Fruit fly (Drosophila melanogaster) whole organism, adult: ENCODE results near the gene CG3448.

Source experiments
- CG11617 ChIP-seq: fragments of 200-800 bp; sonication (Bioruptor generic); optimal IDR thresholded peaks from 2 replicates; lab custom pipeline; 2017; ENCODE audit warnings: mild to moderate bottlenecking, missing biosample characterization, missing genetic modification reagents, missing genetic modification characterization
- CG12768 ChIP-seq: fragments of 200-800 bp; sonication (Bioruptor generic); optimal IDR thresholded peaks from 2 replicates; lab custom pipeline; 2017; ENCODE audit warnings: missing biosample characterization, missing genetic modification characterization, mild to moderate bottlenecking, moderate library complexity, missing genetic modification reagents
- CG14711 ChIP-seq: fragments of 200-800 bp; sonication (Bioruptor generic); optimal IDR thresholded peaks from 2 replicates; lab custom pipeline; 2018; ENCODE audit warnings: missing biosample characterization, mild to moderate bottlenecking, missing genetic modification characterization, moderate library complexity
- CG1620 ChIP-seq: fragments of 200-800 bp; sonication (Bioruptor generic); optimal IDR thresholded peaks from 2 replicates; lab custom pipeline; 2016; ENCODE audit warnings: missing biosample characterization, missing genetic modification characterization
- CG33017 ChIP-seq: fragments of 200-800 bp; sonication (Bioruptor generic); optimal IDR thresholded peaks from 2 replicates; lab custom pipeline; 2018; ENCODE audit warnings: missing biosample characterization, mild to moderate bottlenecking, missing genetic modification characterization, moderate library complexity
- CG5204 ChIP-seq: fragments of 200-800 bp; sonication (Bioruptor generic); optimal IDR thresholded peaks from 2 replicates; lab custom pipeline; 2016; ENCODE audit warnings: missing biosample characterization, missing genetic modification characterization
- CG7045 ChIP-seq: fragments of 200-800 bp; sonication (Bioruptor generic); optimal IDR thresholded peaks from 2 replicates; lab custom pipeline; 2017; ENCODE audit warnings: missing biosample characterization, mild to moderate bottlenecking, missing genetic modification characterization
- CG7101 ChIP-seq: fragments of 200-800 bp; sonication (Bioruptor generic); optimal IDR thresholded peaks from 2 replicates; lab custom pipeline; 2018; ENCODE audit warnings: missing biosample characterization, mild to moderate bottlenecking, missing genetic modification characterization, moderate library complexity
- Clk ChIP-seq: fragments of 200-800 bp; sonication (Bioruptor generic); optimal IDR thresholded peaks from 2 replicates; lab custom pipeline; 2017; ENCODE audit warnings: missing biosample characterization, missing genetic modification characterization
- Crg-1 ChIP-seq: fragments of 200-800 bp; sonication (Bioruptor generic); optimal IDR thresholded peaks from 2 replicates; lab custom pipeline; 2016; ENCODE audit warnings: missing biosample characterization, missing genetic modification characterization
- Hr96 ChIP-seq: fragments of 200-800 bp; sonication (Bioruptor generic); optimal IDR thresholded peaks from 2 replicates; lab custom pipeline; 2016; ENCODE audit warnings: missing biosample characterization, missing genetic modification characterization
- Mnt ChIP-seq: fragments of 200-800 bp; sonication (Bioruptor generic); optimal IDR thresholded peaks from 2 replicates; lab custom pipeline; 2016; ENCODE audit warnings: missing biosample characterization, mild to moderate bottlenecking, missing genetic modification characterization
- bab1 ChIP-seq: fragments of 200-800 bp; sonication (Bioruptor generic); optimal IDR thresholded peaks from 3 replicates; lab custom pipeline; 2019; ENCODE audit warnings: missing biosample characterization, mild to moderate bottlenecking, missing genetic modification characterization, moderate library complexity
- cic ChIP-seq: fragments of 200-800 bp; sonication (Bioruptor generic); optimal IDR thresholded peaks from 2 replicates; lab custom pipeline; 2017; ENCODE audit warnings: missing biosample characterization, mild to moderate bottlenecking, missing genetic modification characterization, moderate library complexity
- cnc ChIP-seq, 2 experiments: fragments of >200 bp; optimal IDR thresholded peaks; 2 replicates each; lab custom pipeline; 2017
- kay ChIP-seq: fragments of 200-800 bp; sonication (Bioruptor generic); peaks from one replicate; lab custom pipeline; 2016; ENCODE audit warnings: missing biosample characterization, missing genetic modification characterization, borderline replicate concordance
- ovo ChIP-seq: fragments of 200-800 bp; sonication (Bioruptor generic); optimal IDR thresholded peaks from 2 replicates; lab custom pipeline; 2016; ENCODE audit warnings: missing biosample characterization, missing genetic modification characterization
- pad ChIP-seq: fragments of 200-800 bp; sonication (Bioruptor generic); optimal IDR thresholded peaks from 3 replicates; lab custom pipeline; 2017; ENCODE audit warnings: missing biosample characterization, missing genetic modification characterization, mild to moderate bottlenecking, moderate library complexity, missing genetic modification reagents
- tj ChIP-seq: fragments of 200-800 bp; sonication (Bioruptor generic); optimal IDR thresholded peaks from 3 replicates; lab custom pipeline; 2017; ENCODE audit warnings: missing biosample characterization, mild to moderate bottlenecking, missing genetic modification characterization, moderate library complexity
- toe ChIP-seq: fragments of 200-800 bp; sonication (Bioruptor generic); optimal IDR thresholded peaks from 2 replicates; lab custom pipeline; 2016; ENCODE audit warnings: missing biosample characterization, missing genetic modification characterization

The CG3448 gene

DNA sequence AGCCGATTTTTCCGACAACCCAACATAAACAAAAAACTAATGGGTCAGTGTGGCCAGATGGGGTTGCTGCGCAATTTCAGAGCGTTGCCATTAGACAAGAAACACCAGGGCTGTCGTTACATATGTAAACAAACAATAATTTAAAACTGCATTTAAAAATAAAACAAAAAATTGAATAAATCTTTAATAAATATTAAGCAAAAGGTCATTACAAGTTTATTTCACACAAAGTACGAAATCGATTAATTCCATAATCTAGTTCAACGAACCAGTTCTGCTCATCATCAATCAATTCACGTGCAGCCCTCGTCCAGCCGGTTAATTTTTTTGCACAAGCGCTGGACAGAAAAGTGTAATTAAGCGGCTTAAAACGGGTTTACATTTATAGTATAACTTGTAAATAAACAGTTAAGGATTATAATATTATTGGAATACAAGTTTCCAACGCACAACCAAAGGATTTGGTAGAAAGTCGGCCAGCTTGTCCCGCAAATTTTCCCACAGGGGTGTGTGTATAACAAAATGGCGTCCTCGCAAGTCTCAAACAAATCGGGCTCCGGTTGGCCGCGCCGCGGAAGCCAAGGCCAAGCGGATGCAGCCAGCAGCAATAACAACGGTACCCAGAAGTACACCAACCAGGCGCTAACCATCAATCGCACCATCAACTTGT is 40.5 kb downstream of the CG3448 start, which contains the start of the genes CG4022 and Cpsf5:
Gene CG4022 (minus strand): TSS at position 79 of the 670 bp plus-strand sequence.
Gene Cpsf5 (plus strand): TSS at position 285 of the 670 bp plus-strand sequence.
- TF ChIP-seq CG7101 (tag; lab: Kevin White, UChicago): peak; percentile 88
- peak; percentile 77 for TF ChIP-seq Crg-1 (GFP tag; lab: Kevin White, UChicago)
- peak; percentile 84 for TF ChIP-seq CG1620
- peak; percentile 80 for TF ChIP-seq bab1 (GFP tag; lab: Kevin White, UChicago)
- no peak for TF ChIP-seq cnc (optimal IDR thresholded peaks at IDR 0.05; lab: Kevin White, UChicago)
- peak; percentile 87 for TF ChIP-seq kay (GFP tag; lab: Kevin White, UChicago)
- peak; percentile 89 for TF ChIP-seq Mnt
- peak; percentile 91 for TF ChIP-seq toe (GFP tag; lab: Kevin White, UChicago)
- no peak for TF ChIP-seq Hr96 (GFP tag; lab: Kevin White, UChicago)
- TF ChIP-seq CG33017 (tag; lab: Kevin White, UChicago): peak; percentile 84
- peak; percentile 74 for TF ChIP-seq ovo (GFP tag; lab: Kevin White, UChicago)
- peak; percentile 66 for TF ChIP-seq cic (GFP tag; lab: Kevin White, UChicago)
- TF ChIP-seq tj (GFP tag; lab: Kevin White, UChicago): peak; percentile 72
- peak; percentile 61 for TF ChIP-seq pad (GFP tag; lab: Kevin White, UChicago)
- no peak for TF ChIP-seq CG5204 (GFP tag; lab: Kevin White, UChicago)
- peak; percentile 78 for TF ChIP-seq CG12768 (GFP tag; lab: Kevin White, UChicago)
- TF ChIP-seq CG11617 (GFP tag; lab: Kevin White, UChicago): peak; percentile 90
- TF ChIP-seq CG14711: peak; percentile 85
- TF ChIP-seq Clk (GFP tag; lab: Kevin White, UChicago): peak; percentile 62
- peak; percentile 83 for TF ChIP-seq CG7045

DNA sequence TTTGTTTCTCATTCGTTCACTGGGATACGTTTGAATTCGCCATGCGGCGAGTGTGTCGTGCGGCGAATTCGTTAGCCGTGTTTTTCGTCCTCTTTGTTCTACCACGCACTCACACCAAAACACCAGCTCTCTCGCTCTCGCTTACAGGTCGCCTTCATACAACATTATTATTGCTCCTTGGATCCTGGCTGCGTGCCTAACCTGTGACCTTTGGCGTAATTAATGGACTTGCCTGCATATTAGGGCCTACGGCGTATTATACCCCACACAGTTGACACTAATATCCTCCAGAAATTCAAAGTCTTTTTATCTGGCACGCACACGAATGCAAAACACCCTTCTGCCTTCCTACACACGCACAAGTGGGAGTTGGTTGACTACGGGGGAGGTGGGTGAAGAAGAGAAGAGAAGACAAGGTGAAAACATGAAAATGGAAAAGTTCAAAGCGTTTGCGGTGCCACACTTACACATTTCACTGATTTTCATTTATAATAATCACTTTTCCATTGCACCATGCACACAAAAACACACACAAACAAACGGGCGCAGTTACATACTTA is 41.3 kb downstream of the CG3448 start:
- TF ChIP-seq tj (GFP tag; lab: Kevin White, UChicago) (no peak), cic (GFP tag; lab: Kevin White, UChicago) (no peak), CG14711 (no peak), toe (GFP tag; lab: Kevin White, UChicago) (no peak), Mnt (no peak), CG1620 (no peak), ovo (GFP tag; lab: Kevin White, UChicago) (no peak), bab1 (GFP tag; lab: Kevin White, UChicago) (no peak), pad (GFP tag; lab: Kevin White, UChicago) (no peak), CG5204 (GFP tag; lab: Kevin White, UChicago) (no peak), CG33017 (tag; lab: Kevin White, UChicago) (no peak), cnc (optimal IDR thresholded peaks at IDR 0.05; lab: Kevin White, UChicago) (no peak), CG7101 (tag; lab: Kevin White, UChicago) (no peak), CG12768 (GFP tag; lab: Kevin White, UChicago) (no peak), CG11617 (GFP tag; lab: Kevin White, UChicago) (no peak)

DNA sequence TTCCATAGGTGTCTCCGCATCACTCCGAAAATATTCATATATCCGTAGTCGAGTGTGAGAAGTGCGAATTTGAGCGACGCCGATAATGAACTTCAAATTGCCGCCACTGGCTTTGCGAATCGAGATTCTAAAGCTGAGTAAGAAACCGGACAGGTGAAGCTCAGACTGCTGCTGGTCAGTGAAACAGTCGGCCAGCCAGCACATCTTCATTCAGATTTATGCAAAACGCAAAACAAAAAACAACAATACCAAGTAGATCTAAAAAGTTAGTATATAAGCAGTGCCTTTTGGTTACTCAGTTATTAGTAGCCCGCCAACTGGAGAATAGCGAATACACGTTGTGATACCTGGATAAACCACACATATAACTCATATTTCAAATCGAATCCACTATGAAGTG is 46.9 kb downstream of the CG3448 start, which contains the start of gene Cpr67B:
Gene Cpr67B (plus strand): TSS at position 301 of the 400 bp plus-strand sequence.
- no peak for TF ChIP-seq Mnt
- TF ChIP-seq CG14711: no peak
- TF ChIP-seq CG33017 (tag; lab: Kevin White, UChicago): no peak
- no peak for TF ChIP-seq ovo (GFP tag; lab: Kevin White, UChicago)
- TF ChIP-seq Clk (GFP tag; lab: Kevin White, UChicago): no peak
- no peak for TF ChIP-seq CG12768 (GFP tag; lab: Kevin White, UChicago)
- TF ChIP-seq Crg-1 (GFP tag; lab: Kevin White, UChicago): no peak
- no peak for TF ChIP-seq CG11617 (GFP tag; lab: Kevin White, UChicago)
- TF ChIP-seq CG7101 (tag; lab: Kevin White, UChicago): no peak
- no peak for TF ChIP-seq cnc (optimal IDR thresholded peaks at IDR 0.05; lab: Kevin White, UChicago)
- TF ChIP-seq Hr96 (GFP tag; lab: Kevin White, UChicago): no peak
- no peak for TF ChIP-seq CG5204 (GFP tag; lab: Kevin White, UChicago)
- no peak for TF ChIP-seq tj (GFP tag; lab: Kevin White, UChicago)
- no peak for TF ChIP-seq kay (GFP tag; lab: Kevin White, UChicago)
- no peak for TF ChIP-seq cic (GFP tag; lab: Kevin White, UChicago)
- TF ChIP-seq bab1 (GFP tag; lab: Kevin White, UChicago): no peak
- TF ChIP-seq CG7045: no peak
- TF ChIP-seq CG1620: no peak
- TF ChIP-seq pad (GFP tag; lab: Kevin White, UChicago): no peak

DNA sequence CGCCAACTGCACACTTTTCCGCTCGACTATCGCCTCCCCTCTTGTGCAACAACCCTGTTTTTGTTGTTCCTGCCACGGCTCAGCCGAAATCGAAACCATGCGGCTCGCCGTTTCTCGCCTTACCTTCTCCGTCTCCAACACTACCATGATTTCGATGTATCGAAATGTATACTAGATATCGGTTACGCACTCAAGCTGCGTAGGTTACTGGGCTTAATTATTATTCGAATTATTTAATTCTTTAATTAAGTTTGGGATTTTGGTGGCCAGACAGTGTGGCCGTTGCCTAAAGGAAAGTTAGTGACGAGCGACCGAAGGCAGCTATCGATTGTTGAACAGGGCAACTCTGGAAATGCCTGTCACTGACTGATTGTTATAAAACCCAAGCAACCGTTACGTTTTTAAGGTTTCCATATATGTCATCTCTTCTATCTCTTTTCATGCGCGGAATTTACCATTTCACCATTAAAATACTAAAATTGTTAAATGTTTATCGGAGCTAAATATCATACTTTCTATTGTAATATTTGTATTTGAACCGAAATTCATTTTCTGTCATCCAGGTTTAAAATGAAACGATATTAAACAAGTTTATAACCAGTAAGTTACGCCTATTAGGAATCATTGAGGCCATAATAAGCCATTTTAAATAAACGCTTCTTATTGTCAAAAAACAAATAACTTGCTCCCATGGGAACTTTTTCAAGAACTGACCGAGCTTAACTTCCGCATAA is 49.0 kb downstream of the CG3448 start, which contains the start of gene eIF4E1:
Gene eIF4E1 (minus strand): TSS at position 304 of the 734 bp plus-strand sequence.
- TF ChIP-seq CG14711: peak; percentile 87
- no peak for TF ChIP-seq CG12768 (GFP tag; lab: Kevin White, UChicago)
- peak; percentile 9 for TF ChIP-seq bab1 (GFP tag; lab: Kevin White, UChicago)
- TF ChIP-seq Clk (GFP tag; lab: Kevin White, UChicago): no peak
- no peak for TF ChIP-seq CG1620
- TF ChIP-seq cic (GFP tag; lab: Kevin White, UChicago): no peak
- TF ChIP-seq Crg-1 (GFP tag; lab: Kevin White, UChicago): no peak
- no peak for TF ChIP-seq CG7101 (tag; lab: Kevin White, UChicago)
- TF ChIP-seq CG5204 (GFP tag; lab: Kevin White, UChicago): no peak
- no peak for TF ChIP-seq ovo (GFP tag; lab: Kevin White, UChicago)
- TF ChIP-seq tj (GFP tag; lab: Kevin White, UChicago): peak; percentile 38
- TF ChIP-seq Mnt: peak; percentile 78
- TF ChIP-seq CG11617 (GFP tag; lab: Kevin White, UChicago): no peak
- TF ChIP-seq CG7045: no peak
- no peak for TF ChIP-seq cnc (optimal IDR thresholded peaks at IDR 0.05; lab: Kevin White, UChicago)
- TF ChIP-seq pad (GFP tag; lab: Kevin White, UChicago): no peak
- no peak for TF ChIP-seq toe (GFP tag; lab: Kevin White, UChicago)
- peak; percentile 38 for TF ChIP-seq kay (GFP tag; lab: Kevin White, UChicago)
- TF ChIP-seq CG33017 (tag; lab: Kevin White, UChicago): no peak
